Worm (Caenorhabditis elegans): ENCODE data around the gene Y9C12A.1.

ce11 chrX:666125-666524 lies 16.5 kb downstream of the Y9C12A.1 start, which contains the start of gene T19D7.5:
- no peak for TF ChIP-seq pha-4 (tag; optimal IDR thresholded peaks at IDR 0.05)
- no peak for TF ChIP-seq pax-1 (tag; optimal IDR thresholded peaks at IDR 0.05)
- no peak for TF ChIP-seq hlh-30 (tag; optimal IDR thresholded peaks at IDR 0.05; ENCODE audit: insufficient read depth)
- no peak for TF ChIP-seq rnt-1 (tag; optimal IDR thresholded peaks at IDR 0.05)
- TF ChIP-seq sox-2 (GFP tag; IDR thresholded peaks at IDR 0.05), result no peak
- no peak for TF ChIP-seq ceh-48 (tag; optimal IDR thresholded peaks at IDR 0.05)
- no peak for TF ChIP-seq dmd-4 (tag; optimal IDR thresholded peaks at IDR 0.05; ENCODE audit: borderline replicate concordance)
- TF ChIP-seq ets-4 (tag; optimal IDR thresholded peaks at IDR 0.05), result no peak
- TF ChIP-seq ama-1 (optimal IDR thresholded peaks at IDR 0.05), result no peak
- TF ChIP-seq K09A11.1 (tag; optimal IDR thresholded peaks at IDR 0.05; ENCODE audit: insufficient read depth), result no peak
- TF ChIP-seq ceh-19 (GFP tag; optimal IDR thresholded peaks at IDR 0.05), result no peak
- TF ChIP-seq ahr-1 (tag; optimal IDR thresholded peaks at IDR 0.05), result no peak
